Fruit fly (Drosophila melanogaster): Measurements from ENCODE around the gene bbg.

Gene bbg

dm6 chr3L:14363103-14363751 lies 172.8 kb downstream of the bbg start:
- TF ChIP-seq toe (GFP tag; optimal IDR thresholded peaks at IDR 0.05): no peak
- no peak for TF ChIP-seq ovo (GFP tag; optimal IDR thresholded peaks at IDR 0.05)
- peak; percentile 3 for TF ChIP-seq tj (GFP tag; optimal IDR thresholded peaks at IDR 0.05)
